Fruit fly (Drosophila melanogaster) whole organism, embryonic: ENCODE data around the gene CG4115.
A peak's percentile ranks its signal among the peaks of the same experiment; 100 is the strongest.

Source experiments
- BEAF-32 ChIP-seq: fragments of 200-800 bp; sonication (Bioruptor generic); optimal IDR thresholded peaks from 3 replicates; lab custom pipeline; 2017; ENCODE audit warnings: missing biosample characterization, missing genetic modification characterization, mild to moderate bottlenecking, moderate library complexity, missing genetic modification reagents
- Bgb ChIP-seq: fragments of 200-800 bp; sonication (Bioruptor generic); IDR thresholded peaks from 2 replicates; pipeline ENCODE4 v1.3.6; 2022; ENCODE audit warnings: missing biosample characterization, missing genetic modification characterization; ENCODE audit not compliant: partially characterized antibody
- CG10267 ChIP-seq: fragments of 200-800 bp; sonication (Bioruptor generic); optimal IDR thresholded peaks from 2 replicates; lab custom pipeline; 2018; ENCODE audit warnings: missing biosample characterization, mild to moderate bottlenecking, missing genetic modification characterization, moderate library complexity
- CG11560 ChIP-seq: fragments of 200-800 bp; sonication (Bioruptor generic); IDR thresholded peaks from 3 replicates; pipeline ENCODE4 v1.3.6; 2022; ENCODE audit warnings: missing biosample characterization, missing genetic modification characterization
- CG12391 ChIP-seq: fragments of 200-800 bp; sonication (Bioruptor generic); optimal IDR thresholded peaks from 3 replicates; lab custom pipeline; 2018; ENCODE audit warnings: missing biosample characterization, mild to moderate bottlenecking, missing genetic modification characterization, moderate library complexity
- CG12659 ChIP-seq: fragments of 200-800 bp; sonication (Bioruptor generic); optimal IDR thresholded peaks from 3 replicates; lab custom pipeline; 2017; ENCODE audit warnings: mild to moderate bottlenecking, missing biosample characterization, missing genetic modification reagents, missing genetic modification characterization
- CG12769 ChIP-seq: fragments of 200-800 bp; sonication (Bioruptor generic); optimal IDR thresholded peaks from 2 replicates; lab custom pipeline; 2019; ENCODE audit warnings: missing biosample characterization, mild to moderate bottlenecking, missing genetic modification characterization, moderate library complexity
- CG14860 ChIP-seq: fragments of 200-800 bp; sonication (Bioruptor generic); IDR thresholded peaks from 3 replicates; pipeline ENCODE4 v1.3.6; 2022; ENCODE audit warnings: missing biosample characterization, missing genetic modification characterization; ENCODE audit not compliant: partially characterized antibody
- CG15479 ChIP-seq: fragments of 200-800 bp; sonication (Bioruptor generic); optimal IDR thresholded peaks from 3 replicates; lab custom pipeline; 2019; ENCODE audit warnings: missing biosample characterization, mild to moderate bottlenecking, missing genetic modification characterization, moderate library complexity
- CG1603 ChIP-seq: fragments of 200-800 bp; sonication (Bioruptor generic); optimal IDR thresholded peaks from 2 replicates; lab custom pipeline; 2019; ENCODE audit warnings: missing biosample characterization, mild to moderate bottlenecking, missing genetic modification characterization, moderate library complexity
- CG2875 ChIP-seq: fragments of 200-800 bp; sonication (Bioruptor generic); optimal IDR thresholded peaks from 2 replicates; lab custom pipeline; 2017; ENCODE audit warnings: missing biosample characterization, mild to moderate bottlenecking, missing genetic modification characterization, missing genetic modification reagents
- CG34422 ChIP-seq: fragments of 200-800 bp; sonication (Bioruptor generic); IDR thresholded peaks from 3 replicates; pipeline ENCODE4 v1.3.6; 2022; ENCODE audit warnings: missing biosample characterization, missing genetic modification characterization
- CG4617 ChIP-seq: fragments of 200-800 bp; sonication (Bioruptor generic); optimal IDR thresholded peaks from 3 replicates; lab custom pipeline; 2016; ENCODE audit warnings: missing biosample characterization, missing genetic modification characterization, borderline replicate concordance
- CG6765 ChIP-seq: fragments of 200-800 bp; sonication (Bioruptor generic); optimal IDR thresholded peaks from 3 replicates; lab custom pipeline; 2017; ENCODE audit warnings: missing biosample characterization, mild to moderate bottlenecking, missing genetic modification characterization
- CG7963 ChIP-seq: fragments of 200-800 bp; sonication (Bioruptor generic); IDR thresholded peaks from 3 replicates; pipeline ENCODE4 v1.3.6; 2022; ENCODE audit warnings: missing biosample characterization, missing genetic modification characterization; ENCODE audit not compliant: partially characterized antibody
- CG9797 ChIP-seq: fragments of 200-800 bp; sonication (Bioruptor generic); optimal IDR thresholded peaks from 3 replicates; lab custom pipeline; 2018; ENCODE audit warnings: missing biosample characterization, mild to moderate bottlenecking, missing genetic modification characterization
- CTCF ChIP-seq: fragments of 200-800 bp; sonication (Bioruptor generic); optimal IDR thresholded peaks from 2 replicates; lab custom pipeline; 2017; ENCODE audit warnings: missing biosample characterization, mild to moderate bottlenecking, missing genetic modification characterization, moderate library complexity
- CoRest ChIP-seq: fragments of 200-800 bp; sonication (Bioruptor generic); optimal IDR thresholded peaks from 3 replicates; lab custom pipeline; 2018; ENCODE audit warnings: missing biosample characterization, mild to moderate bottlenecking, missing genetic modification characterization, moderate library complexity
- Dll ChIP-seq: fragments of 200-800 bp; sonication (Bioruptor generic); IDR thresholded peaks from 4 replicates; pipeline ENCODE4 v1.3.6; 2022; ENCODE audit warnings: missing biosample characterization, missing genetic modification characterization; ENCODE audit not compliant: partially characterized antibody
- Dref ChIP-seq: fragments of 200-800 bp; sonication (Bioruptor generic); IDR thresholded peaks from 2 replicates; pipeline ENCODE4 v1.3.6; 2022; ENCODE audit warnings: missing biosample characterization, missing genetic modification characterization
- HLH3B ChIP-seq: fragments of 200-800 bp; sonication (Bioruptor generic); IDR thresholded peaks from 2 replicates; pipeline ENCODE4 v1.3.6; 2022; ENCODE audit warnings: missing biosample characterization, missing genetic modification characterization
- HLH4C ChIP-seq: fragments of 200-800 bp; sonication (Bioruptor generic); IDR thresholded peaks from 3 replicates; pipeline ENCODE4 v1.3.6; 2022; ENCODE audit warnings: missing biosample characterization, missing genetic modification characterization; ENCODE audit not compliant: partially characterized antibody
- HmgZ ChIP-seq: fragments of 200-800 bp; sonication (Bioruptor generic); optimal IDR thresholded peaks from 2 replicates; lab custom pipeline; 2018; ENCODE audit warnings: missing biosample characterization, mild to moderate bottlenecking, missing genetic modification characterization
- Hr51 ChIP-seq, 2 experiments: fragments of 200-800 bp; sonication (Bioruptor generic); optimal IDR thresholded peaks; 2 replicates in 1 of 2; 3 replicates in 1 of 2; lab custom pipeline; 2016 to 2018; ENCODE audit warnings: missing biosample characterization in 2 of 2, missing genetic modification characterization in 2 of 2, mild to moderate bottlenecking in 1 of 2, moderate library complexity in 1 of 2
- MBD-R2 ChIP-seq: fragments of 200-800 bp; sonication (Bioruptor generic); IDR thresholded peaks from 2 replicates; pipeline ENCODE4 v1.3.6; 2022; ENCODE audit warnings: missing biosample characterization, missing genetic modification characterization
- PHDP ChIP-seq: fragments of 200-800 bp; sonication (Bioruptor generic); optimal IDR thresholded peaks from 3 replicates; lab custom pipeline; 2018; ENCODE audit warnings: missing biosample characterization, mild to moderate bottlenecking, missing genetic modification characterization, moderate library complexity
- Pdp1 ChIP-seq, 2 experiments: fragments of 200-800 bp; sonication (Bioruptor generic); optimal IDR thresholded peaks; 3 replicates each; lab custom pipeline; 2016; ENCODE audit warnings: missing biosample characterization in 2 of 2, missing genetic modification characterization in 2 of 2, mild to moderate bottlenecking in 1 of 2, moderate library complexity in 1 of 2
- Sry-δ ChIP-seq: fragments of 200-800 bp; sonication (Bioruptor generic); optimal IDR thresholded peaks from 2 replicates; lab custom pipeline; 2016; ENCODE audit warnings: missing biosample characterization, missing genetic modification characterization
- TFAM ChIP-seq: fragments of 200-800 bp; sonication (Bioruptor generic); optimal IDR thresholded peaks from 2 replicates; lab custom pipeline; 2017; ENCODE audit warnings: missing biosample characterization, missing genetic modification characterization, inconsistent platforms
- Xrp1 ChIP-seq: fragments of 200-800 bp; sonication (Bioruptor generic); IDR thresholded peaks from 2 replicates; pipeline ENCODE4 v1.3.6; 2022; ENCODE audit warnings: missing biosample characterization, missing genetic modification characterization
- gcm ChIP-seq: fragments of 200-800 bp; sonication (Bioruptor generic); optimal IDR thresholded peaks from 2 replicates; lab custom pipeline; 2019; ENCODE audit warnings: missing biosample characterization, mild to moderate bottlenecking, missing genetic modification characterization, moderate library complexity
- grau ChIP-seq: fragments of 200-800 bp; optimal IDR thresholded peaks from 3 replicates; lab custom pipeline; 2019; ENCODE audit warnings: missing biosample characterization, mild to moderate bottlenecking, missing genetic modification characterization, moderate library complexity
- hth ChIP-seq: fragments of >200 bp; optimal IDR thresholded peaks from 2 replicates; lab custom pipeline; 2017; ENCODE audit warnings: inconsistent platforms
- pzg ChIP-seq: fragments of 200-800 bp; sonication (Bioruptor generic); optimal IDR thresholded peaks from 3 replicates; lab custom pipeline; 2018; ENCODE audit warnings: missing biosample characterization, mild to moderate bottlenecking, missing genetic modification characterization, moderate library complexity
- sens ChIP-seq: fragments of 200-800 bp; sonication (Bioruptor generic); peaks from one replicate; lab custom pipeline; 2016; ENCODE audit warnings: missing biosample characterization, missing genetic modification characterization
- sna ChIP-seq: fragments of 200-800 bp; sonication (Bioruptor generic); IDR thresholded peaks from 2 replicates; pipeline ENCODE4 v1.3.6; 2022; ENCODE audit warnings: missing biosample characterization, missing genetic modification characterization; ENCODE audit not compliant: partially characterized antibody
- tna ChIP-seq: fragments of 200-800 bp; sonication (Bioruptor generic); IDR thresholded peaks from 2 replicates; pipeline ENCODE4 v1.3.6; 2022; ENCODE audit warnings: missing biosample characterization, missing genetic modification characterization; ENCODE audit not compliant: partially characterized antibody
- trem ChIP-seq: fragments of 200-800 bp; optimal IDR thresholded peaks from 3 replicates; lab custom pipeline; 2019; ENCODE audit warnings: missing biosample characterization, mild to moderate bottlenecking, missing genetic modification characterization, moderate library complexity
- vnd ChIP-seq: fragments of 200-800 bp; sonication (Bioruptor generic); IDR thresholded peaks from 3 replicates; pipeline ENCODE4 v1.3.6; 2022; ENCODE audit warnings: missing biosample characterization, missing genetic modification characterization; ENCODE audit not compliant: partially characterized antibody
- wor ChIP-seq: fragments of 200-800 bp; sonication (Bioruptor generic); IDR thresholded peaks from 2 replicates; pipeline ENCODE4 v1.3.6; 2022; ENCODE audit warnings: missing biosample characterization, missing genetic modification characterization

The CG4115 gene

DNA sequence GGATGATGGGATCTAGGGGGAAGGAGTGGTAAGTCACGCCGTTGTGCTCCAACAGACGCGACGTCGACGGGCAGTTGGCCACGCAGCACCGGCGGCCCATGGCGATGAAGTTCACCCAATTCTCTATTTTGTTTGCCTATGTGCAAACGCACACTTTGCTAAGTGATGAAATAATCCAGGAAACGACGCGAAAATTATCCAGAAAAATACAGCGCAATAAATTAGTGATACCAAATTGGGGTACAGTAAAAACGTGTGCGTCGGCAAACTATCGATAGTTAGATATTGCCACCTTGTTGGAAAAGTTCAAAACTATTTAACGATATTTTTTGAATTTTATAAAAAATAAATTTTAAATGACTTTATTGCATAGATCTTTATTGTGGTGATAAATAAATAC is 3.8 kb upstream of the CG4115 start, which contains the start of gene MBD-R2 (continued):
- TF ChIP-seq vnd (GFP tag; lab: Robert Waterston, UW): peak; percentile 52; the same call in 2 of the 3 replicates
- TF ChIP-seq Xrp1 (GFP tag; lab: Robert Waterston, UW): 0 out of 2 replicates have a peak, but pooled peaks have one; percentile 16
- TF ChIP-seq CG2875 (GFP tag; lab: Kevin White, UChicago): no peak
- peak; percentile 41 for TF ChIP-seq CG10267 (tag; lab: Kevin White, UChicago)
- TF ChIP-seq CG9797: peak; percentile 60
- 0 out of 3 replicates have a peak, but pooled peaks have one; percentile 37 for TF ChIP-seq CG14860
- peak; percentile 37; the same call in 2 of the 3 replicates for TF ChIP-seq HLH4C (GFP tag; lab: Robert Waterston, UW)
- TF ChIP-seq Dref (GFP tag; lab: Robert Waterston, UW): peak; percentile 67
- TF ChIP-seq BEAF-32 (GFP tag; lab: Kevin White, UChicago): peak; percentile 82
- no peak for TF ChIP-seq CG6765 (GFP tag; lab: Kevin White, UChicago)
- TF ChIP-seq pzg: peak; percentile 67
- TF ChIP-seq CG12769 (tag; lab: Kevin White, UChicago): no peak
- TF ChIP-seq trem (tag; lab: Kevin White, UChicago): peak; percentile 63
- TF ChIP-seq CG15479: no peak
- peak; percentile 82 for TF ChIP-seq MBD-R2 (GFP tag; lab: Robert Waterston, UW)
- TF ChIP-seq CG4617 (GFP tag; lab: Kevin White, UChicago): peak; percentile 94
- peak; percentile 78 for TF ChIP-seq Dll (GFP tag; lab: Robert Waterston, UW)
- TF ChIP-seq wor: no peak
- TF ChIP-seq PHDP: peak; percentile 11
- peak; percentile 73 for TF ChIP-seq sens (GFP tag; lab: Kevin White, UChicago)
- peak; percentile 42; the same call in 1 of the 2 replicates for TF ChIP-seq sna (GFP tag; lab: Robert Waterston, UW)
- TF ChIP-seq CG1603: peak; percentile 39
- peak in 1 of 2 experiments; percentile 21 for TF ChIP-seq Pdp1 (GFP tag; optimal IDR thresholded peaks at IDR 0.05; lab: Kevin White, UChicago)
- no peak for TF ChIP-seq CG11560
- TF ChIP-seq TFAM (GFP tag; lab: Kevin White, UChicago): no peak
- peak; percentile 62 for TF ChIP-seq Sry-δ (GFP tag; lab: Kevin White, UChicago)
- TF ChIP-seq CoRest (tag; lab: Kevin White, UChicago): peak; percentile 19
- peak; percentile 47 for TF ChIP-seq HmgZ (tag; lab: Kevin White, UChicago)
- TF ChIP-seq Bgb (GFP tag; lab: Robert Waterston, UW): peak; percentile 67
- peak; percentile 62 for TF ChIP-seq CG12659 (GFP tag; lab: Kevin White, UChicago)
- TF ChIP-seq grau (tag; lab: Kevin White, UChicago): peak; percentile 42
- peak in 1 of 2 experiments; percentile 3 for TF ChIP-seq Hr51 (GFP tag; optimal IDR thresholded peaks at IDR 0.05; lab: Kevin White, UChicago)
- no peak for TF ChIP-seq HLH3B (GFP tag; lab: Robert Waterston, UW)
- TF ChIP-seq CTCF: peak; percentile 52
- peak; percentile 28; the same call in 1 of the 2 replicates for TF ChIP-seq tna (GFP tag; lab: Robert Waterston, UW)
- no peak for TF ChIP-seq CG7963 (GFP tag; lab: Robert Waterston, UW)
- TF ChIP-seq CG12391 (tag; lab: Kevin White, UChicago): peak; percentile 34
- no peak for TF ChIP-seq hth (lab: Kevin White, UChicago)
- TF ChIP-seq gcm (GFP tag; lab: Kevin White, UChicago): peak; percentile 1
- 0 out of 3 replicates have a peak, but pooled peaks have one; percentile 38 for TF ChIP-seq CG34422 (GFP tag; lab: Robert Waterston, UW)
